Worm (Caenorhabditis elegans): Measurements from ENCODE around the gene C05D12.4.
A peak's percentile ranks its signal among the peaks of the same experiment; 100 is the strongest.

The C05D12.4 gene

DNA sequence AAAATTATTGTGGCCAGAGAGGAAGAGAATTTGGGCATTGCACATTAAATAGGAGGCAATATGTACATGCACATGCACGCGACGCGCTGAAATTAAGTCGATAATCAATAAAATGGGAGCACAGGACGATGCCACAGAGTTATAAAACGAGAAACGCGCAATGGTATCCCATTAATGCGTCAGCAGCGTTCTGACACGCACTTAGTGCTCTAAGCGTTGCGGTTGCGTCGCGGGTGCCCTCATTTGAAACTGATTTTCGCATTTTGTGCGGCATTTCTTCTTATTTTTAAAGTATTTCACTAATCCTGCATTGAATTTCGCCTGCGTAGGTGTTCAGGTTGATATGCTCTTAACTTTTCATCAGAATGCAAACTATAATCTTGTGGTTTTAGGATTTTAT, 21.3 kb downstream of the C05D12.4 start, which contains the start of gene rsp-1:
rsp-1 (plus strand) TSS at position 338 of the 400 bp plus-strand sequence.
- peak; percentile 28 for TF ChIP-seq med-1 (GFP tag; optimal IDR thresholded peaks at IDR 0.05; ENCODE audit: insufficient read depth)
- peak; percentile 54; the same call in 1 of the 2 replicates for TF ChIP-seq tab-1 (GFP tag; IDR thresholded peaks at IDR 0.05)
- peak; percentile 15 for TF ChIP-seq cog-1 (tag; optimal IDR thresholded peaks at IDR 0.05)
- TF ChIP-seq ztf-23 (GFP tag; IDR thresholded peaks at IDR 0.05) = peak; percentile 66
- no peak for TF ChIP-seq klf-2 (GFP tag; conservative IDR thresholded peaks at IDR 0.05)
- TF ChIP-seq ztf-29 (GFP tag; IDR thresholded peaks at IDR 0.05) = no peak
- peak; percentile 72; the same call in 1 of the 2 replicates for TF ChIP-seq T22C8.4 (GFP tag; IDR thresholded peaks at IDR 0.05)
- TF ChIP-seq ref-1 (GFP tag; conservative IDR thresholded peaks at IDR 0.05) = no peak
- peak; percentile 66; the same call in 1 of the 2 replicates for TF ChIP-seq flt-1 (GFP tag; IDR thresholded peaks at IDR 0.05)

DNA sequence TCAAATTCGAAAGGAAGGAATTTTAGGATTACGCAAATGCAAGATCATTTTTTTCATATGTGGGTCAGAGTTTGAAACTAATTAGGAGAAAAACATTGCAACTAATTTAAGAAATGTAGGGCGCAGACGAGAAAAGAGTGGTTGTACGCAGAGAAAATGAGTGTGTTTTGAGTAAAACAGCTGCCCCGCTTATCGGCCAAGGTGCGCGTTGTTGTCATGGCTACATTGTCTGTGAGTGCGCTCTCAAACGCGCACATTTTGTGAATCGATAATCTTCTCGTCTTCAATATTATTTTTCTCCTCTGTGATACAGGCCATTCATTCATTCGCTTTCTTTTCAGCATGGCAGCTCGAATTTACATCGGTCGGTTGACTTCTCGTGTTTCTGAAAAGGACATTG, 22.0 kb downstream of the C05D12.4 start:
- no peak for TF ChIP-seq ref-1 (GFP tag; conservative IDR thresholded peaks at IDR 0.05)
- TF ChIP-seq tab-1 (GFP tag; IDR thresholded peaks at IDR 0.05) = no peak
- TF ChIP-seq cog-1 (tag; optimal IDR thresholded peaks at IDR 0.05) = no peak
- TF ChIP-seq T22C8.4 (GFP tag; IDR thresholded peaks at IDR 0.05) = no peak
- TF ChIP-seq ztf-29 (GFP tag; IDR thresholded peaks at IDR 0.05) = no peak
- no peak for TF ChIP-seq ztf-23 (GFP tag; IDR thresholded peaks at IDR 0.05)
- no peak for TF ChIP-seq flt-1 (GFP tag; IDR thresholded peaks at IDR 0.05)
- no peak for TF ChIP-seq med-1 (GFP tag; optimal IDR thresholded peaks at IDR 0.05; ENCODE audit: insufficient read depth)
- no peak for TF ChIP-seq klf-2 (GFP tag; conservative IDR thresholded peaks at IDR 0.05)

- TF ChIP-seq flt-1 (GFP tag; IDR thresholded peaks at IDR 0.05) (0 out of 2 replicates have a peak, but pooled peaks have one; percentile 44), T22C8.4 (GFP tag; IDR thresholded peaks at IDR 0.05) (no peak)
Observed at ce11 chrII:11455140-11455539, 23.5 kb downstream of the C05D12.4 start.

DNA sequence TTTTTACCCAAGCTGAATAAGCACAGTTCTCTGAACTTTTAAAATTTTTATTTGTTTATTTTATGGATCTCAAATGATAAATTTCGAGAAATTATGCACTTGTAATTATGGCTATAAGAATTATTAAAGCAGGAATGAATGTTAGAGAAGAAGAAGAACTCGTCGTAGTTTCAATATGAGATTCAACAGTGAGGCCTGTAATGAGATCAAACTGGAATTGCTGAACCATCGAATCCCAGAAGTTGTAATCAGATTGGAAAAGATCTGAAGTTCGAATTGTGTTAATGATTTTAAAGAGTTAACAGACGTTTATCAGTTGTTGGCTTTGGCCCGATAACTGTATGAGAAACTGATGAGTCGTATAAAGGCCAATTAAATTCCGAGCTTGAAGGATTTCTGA, 24.0 kb downstream of the C05D12.4 start:
- TF ChIP-seq klf-2 (GFP tag; conservative IDR thresholded peaks at IDR 0.05) (no peak), ztf-29 (GFP tag; IDR thresholded peaks at IDR 0.05) (no peak), ztf-23 (GFP tag; IDR thresholded peaks at IDR 0.05) (no peak), tab-1 (GFP tag; IDR thresholded peaks at IDR 0.05) (no peak), ref-1 (GFP tag; conservative IDR thresholded peaks at IDR 0.05) (no peak), cog-1 (tag; optimal IDR thresholded peaks at IDR 0.05) (no peak), T22C8.4 (GFP tag; IDR thresholded peaks at IDR 0.05) (no peak), med-1 (GFP tag; optimal IDR thresholded peaks at IDR 0.05; ENCODE audit: insufficient read depth) (no peak)

DNA sequence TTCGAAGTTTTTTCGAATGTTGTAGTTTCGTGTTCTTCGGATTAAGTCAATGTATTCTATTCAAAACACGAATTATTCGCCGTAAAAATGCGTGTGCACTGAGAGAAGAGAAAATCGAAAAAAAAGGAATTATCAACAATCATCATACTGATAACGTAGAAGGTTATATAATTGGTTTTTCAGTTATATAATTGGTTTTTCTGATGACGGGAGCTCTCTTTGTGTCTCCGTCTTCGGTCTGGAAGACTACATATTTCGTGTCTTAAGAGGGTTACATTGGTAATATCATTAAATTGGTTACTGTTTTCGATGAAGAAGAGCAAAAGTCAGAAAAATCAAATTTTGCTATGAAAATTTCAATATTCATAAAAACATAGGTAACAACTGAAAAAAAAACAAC, 28.2 kb downstream of the C05D12.4 start:
- TF ChIP-seq med-1 (GFP tag; optimal IDR thresholded peaks at IDR 0.05; ENCODE audit: insufficient read depth) = no peak
- TF ChIP-seq cog-1 (tag; optimal IDR thresholded peaks at IDR 0.05) = no peak
- TF ChIP-seq ref-1 (GFP tag; conservative IDR thresholded peaks at IDR 0.05) = no peak
- no peak for TF ChIP-seq klf-2 (GFP tag; conservative IDR thresholded peaks at IDR 0.05)
- TF ChIP-seq T22C8.4 (GFP tag; IDR thresholded peaks at IDR 0.05) = no peak
- TF ChIP-seq ztf-23 (GFP tag; IDR thresholded peaks at IDR 0.05) = no peak
- TF ChIP-seq flt-1 (GFP tag; IDR thresholded peaks at IDR 0.05) = no peak
- TF ChIP-seq ztf-29 (GFP tag; IDR thresholded peaks at IDR 0.05) = no peak
- TF ChIP-seq tab-1 (GFP tag; IDR thresholded peaks at IDR 0.05) = no peak

DNA sequence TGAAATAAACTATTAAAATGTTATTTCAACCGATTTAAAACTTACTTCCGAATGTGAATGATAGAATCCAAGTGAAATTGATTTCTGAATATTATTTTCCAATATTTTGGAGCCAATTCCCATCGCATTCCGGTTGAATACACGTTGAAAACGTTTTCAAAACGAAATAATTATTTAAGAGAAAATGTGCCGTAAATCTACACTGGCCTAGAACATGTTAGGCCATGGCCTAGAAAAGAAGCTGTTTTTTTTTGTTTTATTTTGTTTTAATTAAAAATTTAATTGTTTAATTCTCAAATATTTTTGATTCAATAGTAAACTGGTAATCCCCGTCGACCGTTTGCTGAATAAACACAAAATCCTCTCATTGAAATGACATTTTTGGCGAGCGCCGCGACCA, 32.2 kb downstream of the C05D12.4 start:
- no peak for TF ChIP-seq ztf-29 (GFP tag; IDR thresholded peaks at IDR 0.05)
- TF ChIP-seq med-1 (GFP tag; optimal IDR thresholded peaks at IDR 0.05; ENCODE audit: insufficient read depth) = no peak
- no peak for TF ChIP-seq ztf-23 (GFP tag; IDR thresholded peaks at IDR 0.05)
- TF ChIP-seq ref-1 (GFP tag; conservative IDR thresholded peaks at IDR 0.05) = no peak
- TF ChIP-seq tab-1 (GFP tag; IDR thresholded peaks at IDR 0.05) = no peak
- no peak for TF ChIP-seq flt-1 (GFP tag; IDR thresholded peaks at IDR 0.05)
- no peak for TF ChIP-seq cog-1 (tag; optimal IDR thresholded peaks at IDR 0.05)
- TF ChIP-seq klf-2 (GFP tag; conservative IDR thresholded peaks at IDR 0.05) = no peak
- no peak for TF ChIP-seq T22C8.4 (GFP tag; IDR thresholded peaks at IDR 0.05)

DNA sequence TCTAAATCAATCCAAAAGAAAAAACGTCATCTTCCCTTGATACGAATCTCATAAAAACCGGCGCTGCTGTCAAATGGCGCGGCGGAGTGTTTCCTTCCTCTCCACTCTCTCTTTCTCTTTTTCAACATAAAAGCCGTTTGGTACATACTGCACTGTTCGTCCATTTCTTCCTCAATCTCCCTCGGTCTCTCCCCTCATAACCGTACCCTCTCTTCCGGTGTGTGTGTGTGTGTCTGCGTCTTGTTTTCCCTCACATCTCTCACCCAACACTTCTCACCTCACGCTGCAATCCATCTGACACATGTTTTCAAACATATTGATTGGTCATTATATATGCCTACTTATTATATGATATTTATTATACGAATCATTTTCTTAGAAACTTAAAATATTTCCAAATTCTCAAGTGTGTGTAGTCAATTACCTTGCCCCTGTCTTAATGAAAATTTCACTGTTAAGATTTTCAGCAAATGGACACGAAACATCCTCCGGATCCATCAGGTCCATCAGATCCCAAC, 32.8 kb downstream of the C05D12.4 start, which contains the start of the genes aars-1 and rga-1:
aars-1 (minus strand) TSS at position 71 of the 518 bp plus-strand sequence.
rga-1 (plus strand) TSS at position 468 of the 518 bp plus-strand sequence.
- TF ChIP-seq T22C8.4 (GFP tag; IDR thresholded peaks at IDR 0.05) = no peak
- TF ChIP-seq ztf-29 (GFP tag; IDR thresholded peaks at IDR 0.05) = 0 out of 2 replicates have a peak, but pooled peaks have one; percentile 11

- TF ChIP-seq ztf-29 (GFP tag; IDR thresholded peaks at IDR 0.05) = no peak
- TF ChIP-seq ztf-23 (GFP tag; IDR thresholded peaks at IDR 0.05) = no peak
- TF ChIP-seq klf-2 (GFP tag; conservative IDR thresholded peaks at IDR 0.05) = no peak
- no peak for TF ChIP-seq T22C8.4 (GFP tag; IDR thresholded peaks at IDR 0.05)
- no peak for TF ChIP-seq tab-1 (GFP tag; IDR thresholded peaks at IDR 0.05)
- no peak for TF ChIP-seq flt-1 (GFP tag; IDR thresholded peaks at IDR 0.05)
- no peak for TF ChIP-seq cog-1 (tag; optimal IDR thresholded peaks at IDR 0.05)
- TF ChIP-seq ref-1 (GFP tag; conservative IDR thresholded peaks at IDR 0.05) = no peak
- TF ChIP-seq med-1 (GFP tag; optimal IDR thresholded peaks at IDR 0.05; ENCODE audit: insufficient read depth) = no peak
Observed at ce11 chrII:11467541-11467940, 35.9 kb downstream of the C05D12.4 start, which contains the start of gene klp-17. Gene klp-17, minus strand, starts transcription at chrII:11467641.

- no peak for TF ChIP-seq flt-1 (GFP tag; IDR thresholded peaks at IDR 0.05)
- no peak for TF ChIP-seq ztf-29 (GFP tag; IDR thresholded peaks at IDR 0.05)
- TF ChIP-seq T22C8.4 (GFP tag; IDR thresholded peaks at IDR 0.05) = no peak
- TF ChIP-seq med-1 (GFP tag; optimal IDR thresholded peaks at IDR 0.05; ENCODE audit: insufficient read depth) = no peak
- TF ChIP-seq ztf-23 (GFP tag; IDR thresholded peaks at IDR 0.05) = no peak
- TF ChIP-seq klf-2 (GFP tag; conservative IDR thresholded peaks at IDR 0.05) = no peak
Observed at ce11 chrII:11469574-11470108, 38.0 kb downstream of the C05D12.4 start, which contains the start of gene cisd-1. Gene cisd-1, minus strand, starts transcription at chrII:11469624.

ce11 chrII:11471916-11472315, 40.2 kb downstream of the C05D12.4 start, which contains the start of gene mfn-1:
Gene mfn-1, minus strand, starts transcription at chrII:11472016.
- no peak for TF ChIP-seq ztf-29 (GFP tag; IDR thresholded peaks at IDR 0.05)
- no peak for TF ChIP-seq med-1 (GFP tag; optimal IDR thresholded peaks at IDR 0.05; ENCODE audit: insufficient read depth)
- no peak for TF ChIP-seq klf-2 (GFP tag; conservative IDR thresholded peaks at IDR 0.05)
- no peak for TF ChIP-seq ztf-23 (GFP tag; IDR thresholded peaks at IDR 0.05)
- TF ChIP-seq flt-1 (GFP tag; IDR thresholded peaks at IDR 0.05) = no peak
- TF ChIP-seq T22C8.4 (GFP tag; IDR thresholded peaks at IDR 0.05) = no peak
- TF ChIP-seq tab-1 (GFP tag; IDR thresholded peaks at IDR 0.05) = no peak
- no peak for TF ChIP-seq cog-1 (tag; optimal IDR thresholded peaks at IDR 0.05)
- TF ChIP-seq ref-1 (GFP tag; conservative IDR thresholded peaks at IDR 0.05) = no peak

All from whole organism, midembryonic.